Worm (Caenorhabditis elegans): ENCODE measurements around the gene cdc-42.

Gene cdc-42

DNA sequence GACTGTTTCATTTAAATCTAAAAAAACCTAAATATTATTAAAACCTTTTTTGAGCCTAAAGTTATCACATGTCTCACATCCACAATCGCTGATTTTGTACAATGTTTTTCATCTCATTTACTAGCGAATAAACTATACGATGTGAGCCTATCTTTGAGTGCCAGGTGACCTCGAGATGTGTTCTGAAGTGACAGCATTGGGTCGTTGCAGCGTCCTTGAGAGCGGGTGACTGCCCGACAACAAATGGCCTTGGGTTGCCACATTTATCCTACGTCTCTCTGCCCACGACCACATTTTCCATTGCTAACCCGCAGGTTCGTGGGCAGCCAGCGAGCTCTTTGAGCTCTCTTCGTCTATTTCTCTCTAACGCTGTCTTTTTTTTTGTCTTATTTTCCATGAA lies 50.7 kb downstream of the cdc-42 start, which contains the start of gene lir-2:
Gene lir-2, plus strand, starts transcription at position 301 of the 400 bp plus-strand sequence.
- TF ChIP-seq gei-8 (GFP tag; optimal IDR thresholded peaks at IDR 0.05) (no peak), hlh-30 (tag; optimal IDR thresholded peaks at IDR 0.05; ENCODE audit: insufficient read depth) (peak; percentile 17), zip-2 (tag; optimal IDR thresholded peaks at IDR 0.05) (no peak), mep-1 (tag; optimal IDR thresholded peaks at IDR 0.05) (peak; percentile 17), nhr-42 (GFP tag; IDR thresholded peaks at IDR 0.05) (no peak)

Data from whole organism, L4 larva.